Fruit fly (Drosophila melanogaster) whole organism, wandering third instar larva: ENCODE results near the gene rumi.

Experiments
- Hr83 ChIP-seq: fragments of 200-300 bp; sonication (Bioruptor generic); optimal IDR thresholded peaks from 2 replicates; lab custom pipeline; 2016; ENCODE audit warnings: missing biosample characterization, mild to moderate bottlenecking, missing genetic modification characterization, moderate library complexity; ENCODE audit not compliant: poor library complexity, severe bottlenecking
- Vsx2 ChIP-seq: fragments of 200-300, 225-300 bp; sonication (Bioruptor generic); optimal IDR thresholded peaks from 2 replicates; lab custom pipeline; 2018; ENCODE audit warnings: missing biosample characterization, missing genetic modification characterization; ENCODE audit not compliant: partially characterized antibody
- psq ChIP-seq: fragments of 200-800 bp; sonication (Bioruptor generic); optimal IDR thresholded peaks from 3 replicates; lab custom pipeline; 2017; ENCODE audit warnings: missing biosample characterization, mild to moderate bottlenecking, missing genetic modification characterization, moderate library complexity

dm6 chr3R:22769567-22769966 is 19.2 kb upstream of the rumi start, which contains the start of gene CG43092:
- no peak for TF ChIP-seq Hr83 (GFP tag; lab: Kevin White, UChicago)
- TF ChIP-seq Vsx2 (GFP tag; lab: Kevin White, UChicago) = no peak
- no peak for TF ChIP-seq psq (GFP tag; lab: Kevin White, UChicago)
